Worm (Caenorhabditis elegans) whole organism, mixed stage, embryonic: Measurements from ENCODE around the gene fbxa-105.

Experiments
- snpc-4 ChIP-seq: fragments of 150-350 bp; optimal IDR thresholded peaks from 2 replicates; lab custom pipeline; 2014; ENCODE audit warnings: missing biosample characterization, missing genetic modification characterization
- unc-120 ChIP-seq: sonication (generic microtip); optimal IDR thresholded peaks from 2 replicates; lab custom pipeline; 2017; ENCODE audit warnings: missing genetic modification characterization, missing compliant biosample characterization; ENCODE audit not compliant: poor library complexity, severe bottlenecking
- zip-8 ChIP-seq: fragments of 150-350 bp; optimal IDR thresholded peaks from 2 replicates; lab custom pipeline; 2014; ENCODE audit warnings: missing biosample characterization, missing genetic modification characterization

- no peak for TF ChIP-seq snpc-4 (tag; lab: Kevin White, UChicago)
- no peak for TF ChIP-seq zip-8
- no peak for TF ChIP-seq unc-120 (tag; lab: Kevin White, UChicago)
These were observed 10.8 kb downstream of the fbxa-105 start, which contains the start of gene C03G6.17 for ce11 chrV:7381008-7381407.
